Worm (Caenorhabditis elegans) whole organism, L4/young adult: ENCODE measurements around the gene mltn-13.

ENCODE experiments used
- W03F9.2 ChIP-seq: fragments of 150-350 bp; optimal IDR thresholded peaks from 2 replicates; lab custom pipeline; 2014; ENCODE audit warnings: missing biosample characterization, missing genetic modification characterization
- him-1 ChIP-seq: sonication (generic microtip); optimal IDR thresholded peaks from 2 replicates; lab custom pipeline; 2016; ENCODE audit warnings: missing genotype, missing genetic modification reagents, missing genetic modification characterization, missing compliant biosample characterization

- TF ChIP-seq W03F9.2 (tag; lab: Kevin White, UChicago) (no peak), him-1 (tag; lab: Kevin White, UChicago) (no peak)
These were observed 7.5 kb downstream of the mltn-13 start, which contains the start of gene F15A8.1 for ce11 chrX:4440641-4441040.
